Worm (Caenorhabditis elegans) whole organism, young adult: ENCODE results near the gene ZK1127.12.

ENCODE experiments used
- D2030.7 ChIP-seq: fragments of 200-800 bp; sonication (Bioruptor generic); IDR thresholded peaks from 2 replicates; pipeline ENCODE4 v1.3.6; 2022; ENCODE audit warnings: missing genetic modification reagents, missing genetic modification characterization, missing compliant biosample characterization
- F33H1.4 ChIP-seq: fragments of 200-800 bp; sonication (Bioruptor generic); IDR thresholded peaks from 2 replicates; pipeline ENCODE4 v1.3.6; 2022; ENCODE audit warnings: missing genetic modification reagents, missing genetic modification characterization, missing compliant biosample characterization
- F52B5.7 ChIP-seq: sonication (generic microtip); optimal IDR thresholded peaks from 2 replicates; lab custom pipeline; 2016; ENCODE audit warnings: mild to moderate bottlenecking, missing genetic modification characterization, missing compliant biosample characterization
- F57C9.4 ChIP-seq: sonication (generic microtip); optimal IDR thresholded peaks from 2 replicates; lab custom pipeline; 2017; ENCODE audit warnings: mild to moderate bottlenecking, missing genetic modification characterization, missing compliant biosample characterization
- Y95B8A.8 ChIP-seq: fragments of 200-800 bp; sonication (Bioruptor generic); IDR thresholded peaks from 2 replicates; pipeline ENCODE4 v1.3.6; 2022; ENCODE audit warnings: missing genetic modification reagents, missing genetic modification characterization, missing compliant biosample characterization
- ZK185.1 ChIP-seq: sonication (generic microtip); optimal IDR thresholded peaks from 2 replicates; lab custom pipeline; 2016; ENCODE audit warnings: mild to moderate bottlenecking, missing genetic modification characterization, missing compliant biosample characterization; ENCODE audit not compliant: poor library complexity, severe bottlenecking
- ama-1 ChIP-seq, 3 experiments: fragments of 150-350 bp in 1 of 3; sonication (generic microtip) in 2 of 3; optimal IDR thresholded peaks; 2 replicates each; lab custom pipeline; 2014 to 2018; ENCODE audit warnings: missing biosample characterization in 2 of 3, missing genetic modification characterization in 2 of 3, missing genetic modification reagents in 2 of 3
- attf-5 ChIP-seq: fragments of 200-800 bp; sonication (Bioruptor generic); optimal IDR thresholded peaks from 2 replicates; lab custom pipeline; 2018; ENCODE audit warnings: mild to moderate bottlenecking, missing genetic modification characterization, missing compliant biosample characterization
- bed-2 ChIP-seq: fragments of 200-800 bp; sonication (Bioruptor generic); IDR thresholded peaks from 2 replicates; pipeline ENCODE4 v1.3.6; 2022; ENCODE audit warnings: missing genetic modification reagents, missing genetic modification characterization, missing compliant biosample characterization
- cebp-1 ChIP-seq, 2 experiments: fragments of 200-800 bp in 1 of 2; sonication (Bioruptor generic) in 1 of 2; sonication (generic microtip) in 1 of 2; IDR thresholded peaks in 1 of 2; optimal IDR thresholded peaks in 1 of 2; 2 replicates each; pipeline versions ENCODE4 v1.3.6 to Lab custom; 2017 to 2022; ENCODE audit warnings: missing compliant biosample characterization in 2 of 2, missing genetic modification characterization in 2 of 2, mild to moderate bottlenecking in 1 of 2, missing genetic modification reagents in 1 of 2, moderate library complexity in 1 of 2
- ceh-27 ChIP-seq: fragments of 200-800 bp; sonication (Bioruptor generic); optimal IDR thresholded peaks from 2 replicates; lab custom pipeline; 2018; ENCODE audit warnings: mild to moderate bottlenecking, missing genetic modification characterization, moderate library complexity, missing compliant biosample characterization
- ceh-58 ChIP-seq: fragments of 200-800 bp; sonication (Bioruptor generic); IDR thresholded peaks from 2 replicates; pipeline ENCODE4 v1.3.6; 2022; ENCODE audit warnings: missing genetic modification characterization, missing compliant biosample characterization
- ceh-91 ChIP-seq: fragments of 200-800 bp; sonication (Bioruptor generic); IDR thresholded peaks from 2 replicates; pipeline ENCODE4 v1.3.6; 2022; ENCODE audit warnings: missing genetic modification reagents, missing genetic modification characterization, missing compliant biosample characterization
- die-1 ChIP-seq: sonication (generic microtip); optimal IDR thresholded peaks from 2 replicates; lab custom pipeline; 2016; ENCODE audit warnings: missing genotype, mild to moderate bottlenecking, missing genetic modification characterization, missing compliant biosample characterization
- dox-1 ChIP-seq: fragments of 200-800 bp; sonication (Bioruptor generic); IDR thresholded peaks from 2 replicates; pipeline ENCODE4 v1.3.6; 2022; ENCODE audit warnings: missing genetic modification reagents, missing genetic modification characterization, missing compliant biosample characterization
- dpff-1 ChIP-seq: sonication (generic microtip); optimal IDR thresholded peaks from 2 replicates; lab custom pipeline; 2017; ENCODE audit warnings: mild to moderate bottlenecking, missing genetic modification characterization, missing compliant biosample characterization
- dpl-1 ChIP-seq: fragments of 150-350 bp; optimal IDR thresholded peaks from 2 replicates; lab custom pipeline; 2014; ENCODE audit warnings: missing biosample characterization, missing genetic modification reagents, missing genetic modification characterization
- efl-1 ChIP-seq: fragments of 150-350 bp; optimal IDR thresholded peaks from 2 replicates; lab custom pipeline; 2014; ENCODE audit warnings: missing biosample characterization, missing genetic modification reagents, missing genetic modification characterization
- egl-18 ChIP-seq: fragments of 200-800 bp; sonication (Bioruptor generic); IDR thresholded peaks from 2 replicates; pipeline ENCODE4 v1.3.6; 2022; ENCODE audit warnings: missing genetic modification reagents, missing genetic modification characterization, missing compliant biosample characterization
- egl-44 ChIP-seq: fragments of 200-800 bp; sonication (Bioruptor generic); IDR thresholded peaks from 2 replicates; pipeline ENCODE4 v1.3.6; 2022; ENCODE audit warnings: missing genetic modification reagents, missing genetic modification characterization, missing compliant biosample characterization
- egrh-3 ChIP-seq: fragments of 200-800 bp; sonication (Bioruptor generic); IDR thresholded peaks from 2 replicates; pipeline ENCODE4 v1.3.6; 2022; ENCODE audit warnings: missing genetic modification reagents, missing genetic modification characterization, missing compliant biosample characterization
- gei-17 ChIP-seq: fragments of 200-800 bp; sonication (Bioruptor generic); optimal IDR thresholded peaks from 2 replicates; lab custom pipeline; 2018; ENCODE audit warnings: mild to moderate bottlenecking, missing genetic modification characterization, missing compliant biosample characterization
- hmg-1.2 ChIP-seq: fragments of 200-800 bp; sonication (Bioruptor generic); IDR thresholded peaks from 2 replicates; pipeline ENCODE4 v1.3.6; 2022; ENCODE audit warnings: missing genetic modification reagents, missing genetic modification characterization, missing compliant biosample characterization
- hsf-1 ChIP-seq: fragments of 200-800 bp; sonication (Bioruptor generic); IDR thresholded peaks from 2 replicates; pipeline ENCODE4 v1.3.6; 2022; ENCODE audit warnings: missing genetic modification reagents, missing genetic modification characterization, missing compliant biosample characterization
- lin-35 ChIP-seq, 3 experiments: fragments of 150-350 bp in 2 of 3; sonication (generic microtip) in 1 of 3; optimal IDR thresholded peaks; 2 replicates each; lab custom pipeline; 2014 to 2018; ENCODE audit warnings: missing biosample characterization in 3 of 3, missing genetic modification characterization in 3 of 3, missing genetic modification reagents in 3 of 3
- lin-54 ChIP-seq: fragments of 200-800 bp; sonication (Bioruptor generic); optimal IDR thresholded peaks from 2 replicates; lab custom pipeline; 2018; ENCODE audit warnings: mild to moderate bottlenecking, missing genetic modification characterization, missing compliant biosample characterization
- lsl-1 ChIP-seq: fragments of 200-800 bp; sonication (Bioruptor generic); optimal IDR thresholded peaks from 2 replicates; lab custom pipeline; 2018; ENCODE audit warnings: mild to moderate bottlenecking, missing genetic modification characterization, moderate library complexity, missing compliant biosample characterization
- lsy-27 ChIP-seq: sonication (generic microtip); optimal IDR thresholded peaks from 2 replicates; lab custom pipeline; 2017; ENCODE audit warnings: missing genetic modification characterization, mild to moderate bottlenecking, missing compliant biosample characterization, antibody characterized with exemption, missing genotype, borderline replicate concordance; ENCODE audit not compliant: insufficient read depth
- madf-3 ChIP-seq: fragments of 200-800 bp; sonication (Bioruptor generic); IDR thresholded peaks from 2 replicates; pipeline ENCODE4 v1.3.6; 2022; ENCODE audit warnings: missing genetic modification reagents, missing genetic modification characterization, missing compliant biosample characterization
- madf-6 ChIP-seq: fragments of 200-800 bp; sonication (Bioruptor generic); IDR thresholded peaks from 2 replicates; pipeline ENCODE4 v1.3.6; 2022; ENCODE audit warnings: missing genetic modification reagents, missing genetic modification characterization, missing compliant biosample characterization
- madf-8 ChIP-seq: fragments of 200-800 bp; sonication (Bioruptor generic); conservative IDR thresholded peaks from 2 replicates; pipeline ENCODE4 v1.3.6; 2022; ENCODE audit warnings: missing genetic modification reagents, missing genetic modification characterization, missing compliant biosample characterization
- mcd-1 ChIP-seq: fragments of 200-800 bp; sonication (Bioruptor generic); IDR thresholded peaks from 2 replicates; pipeline ENCODE4 v1.3.6; 2022; ENCODE audit warnings: missing genetic modification reagents, missing genetic modification characterization, missing compliant biosample characterization
- nhr-80 ChIP-seq: sonication (generic microtip); optimal IDR thresholded peaks from 2 replicates; lab custom pipeline; 2016; ENCODE audit warnings: missing genetic modification characterization, missing compliant biosample characterization
- repo-1 ChIP-seq: sonication (generic microtip); optimal IDR thresholded peaks from 2 replicates; lab custom pipeline; 2017; ENCODE audit warnings: mild to moderate bottlenecking, missing genetic modification characterization, missing compliant biosample characterization
- snpc-1.1 ChIP-seq: sonication (generic microtip); optimal IDR thresholded peaks from 2 replicates; lab custom pipeline; 2017; ENCODE audit warnings: missing genetic modification characterization, mild to moderate bottlenecking, missing compliant biosample characterization, antibody characterized with exemption, moderate library complexity, missing genotype, missing genetic modification reagents; ENCODE audit not compliant: insufficient read depth
- snpc-1.3 ChIP-seq: sonication (generic microtip); optimal IDR thresholded peaks from 2 replicates; lab custom pipeline; 2017; ENCODE audit warnings: missing genetic modification characterization, mild to moderate bottlenecking, missing compliant biosample characterization, antibody characterized with exemption, moderate library complexity, missing genotype, missing genetic modification reagents; ENCODE audit not compliant: insufficient read depth
- snpc-3.4 ChIP-seq: sonication (generic microtip); optimal IDR thresholded peaks from 2 replicates; lab custom pipeline; 2017; ENCODE audit warnings: missing genetic modification characterization, mild to moderate bottlenecking, missing compliant biosample characterization, antibody characterized with exemption, moderate library complexity, missing genotype, missing genetic modification reagents
- snpc-4 ChIP-seq, 5 experiments: fragments of 150-350 bp in 1 of 5; sonication (generic microtip) in 4 of 5; optimal IDR thresholded peaks; 2 replicates each; lab custom pipeline; 2014 to 2018; ENCODE audit warnings: missing genetic modification characterization in 5 of 5, missing biosample characterization in 3 of 5, antibody characterized with exemption in 2 of 5, mild to moderate bottlenecking in 2 of 5, missing compliant biosample characterization in 2 of 5, missing genotype in 2 of 5, moderate library complexity in 2 of 5, missing genetic modification reagents in 1 of 5
- tbp1 ChIP-seq: fragments of 200-800 bp; sonication (Bioruptor generic); optimal IDR thresholded peaks from 2 replicates; lab custom pipeline; 2018; ENCODE audit warnings: mild to moderate bottlenecking, missing genetic modification characterization, missing compliant biosample characterization
- zfh-2 ChIP-seq: fragments of 200-800 bp; sonication (Bioruptor generic); conservative IDR thresholded peaks from 2 replicates; pipeline ENCODE4 v1.3.6; 2022; ENCODE audit warnings: missing genetic modification reagents, missing genetic modification characterization, missing compliant biosample characterization
- ztf-22 ChIP-seq: fragments of 200-800 bp; sonication (Bioruptor generic); optimal IDR thresholded peaks from 2 replicates; lab custom pipeline; 2018; ENCODE audit warnings: mild to moderate bottlenecking, missing genetic modification characterization, moderate library complexity, missing compliant biosample characterization

Gene ZK1127.12

DNA sequence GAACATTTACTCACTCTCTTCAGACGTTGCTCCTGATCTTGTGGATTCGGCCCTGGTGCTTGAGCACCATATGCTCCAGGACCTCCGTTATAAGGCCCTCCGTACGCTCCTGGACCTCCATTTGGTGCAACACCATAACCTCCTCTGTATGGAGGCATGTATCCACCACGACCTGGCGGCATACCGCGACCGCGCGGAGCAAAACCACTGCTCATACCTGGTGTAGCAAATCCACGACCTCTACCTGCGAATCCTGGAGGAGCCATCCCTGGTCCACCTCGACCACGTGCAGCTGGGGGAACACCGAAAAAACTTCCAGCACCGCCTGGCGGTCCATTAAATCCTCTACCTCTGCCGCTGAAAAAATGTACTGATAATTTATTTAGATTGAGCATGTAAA is 2.4 kb upstream of the ZK1127.12 start:
- TF ChIP-seq zfh-2 (GFP tag; lab: Robert Waterston, UW) (peak; percentile 77), die-1 (peak; percentile 13), egl-18 (GFP tag; lab: Robert Waterston, UW) (no peak), F52B5.7 (peak; percentile 27), madf-6 (0 out of 2 replicates have a peak, but pooled peaks have one; percentile 19), hsf-1 (GFP tag; lab: Robert Waterston, UW) (no peak; the same call in 1 of the 2 replicates), mcd-1 (GFP tag; lab: Robert Waterston, UW) (0 out of 2 replicates have a peak, but pooled peaks have one; percentile 33), egrh-3 (GFP tag; lab: Robert Waterston, UW) (peak; percentile 47; the same call in 1 of the 2 replicates)
- TF ChIP-seq, all 124 proteins: peak for 6

DNA sequence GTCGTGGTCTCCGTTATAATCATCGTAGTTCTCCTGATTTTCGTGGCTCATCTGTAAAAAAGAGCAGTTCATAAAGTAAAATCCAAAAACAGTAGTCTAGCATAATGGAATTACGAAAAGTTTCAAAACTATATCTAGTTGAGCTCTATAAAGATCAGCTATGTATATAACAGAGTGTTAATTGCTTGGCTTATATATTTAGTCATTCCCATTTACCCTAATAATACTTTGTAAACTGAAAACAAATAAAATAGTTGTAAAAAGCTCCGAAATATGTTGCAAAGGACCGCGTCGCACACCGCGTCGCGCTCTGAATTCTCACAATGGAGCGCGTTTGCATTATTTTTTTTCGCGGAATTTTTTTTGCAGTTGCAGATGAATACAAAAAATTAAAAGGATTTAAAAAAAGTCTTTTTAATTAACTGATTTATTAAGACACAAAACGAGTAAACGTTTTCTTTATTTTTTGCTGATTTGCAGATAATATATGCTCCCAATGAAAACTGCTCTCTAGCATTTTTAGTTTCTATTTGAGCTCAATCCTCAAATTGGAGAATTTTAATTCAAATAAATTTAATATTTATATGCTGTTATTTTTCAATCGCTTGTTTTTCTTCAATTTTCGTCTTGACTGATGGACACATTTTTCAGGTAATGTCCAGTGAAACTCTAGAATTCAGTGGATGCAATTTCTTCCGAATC is 1.7 kb upstream of the ZK1127.12 start, which contains the start of the genes tcer-1 and ZK1127.5:
Gene tcer-1 (minus strand): TSS at position 51 of the 702 bp plus-strand sequence.
Gene ZK1127.5 (plus strand): TSS at position 652 of the 702 bp plus-strand sequence.
- TF ChIP-seq lin-54 (GFP tag; lab: Kevin White, UChicago) (peak; percentile 60), egl-44 (GFP tag; lab: Robert Waterston, UW) (no peak), madf-8 (GFP tag; lab: Robert Waterston, UW) (peak; percentile 60), egl-18 (GFP tag; lab: Robert Waterston, UW) (no peak), ceh-27 (no peak), dpl-1 (GFP tag; lab: Kevin White, UChicago) (peak; percentile 63), madf-3 (GFP tag; lab: Robert Waterston, UW) (peak; percentile 95), hmg-1.2 (GFP tag; lab: Robert Waterston, UW) (peak; percentile 39; the same call in 1 of the 2 replicates), dox-1 (GFP tag; lab: Robert Waterston, UW) (peak; percentile 79), mcd-1 (GFP tag; lab: Robert Waterston, UW) (peak; percentile 94), attf-5 (GFP tag; lab: Kevin White, UChicago) (peak; percentile 69), snpc-1.3 (peak; percentile 56), F33H1.4 (GFP tag; lab: Robert Waterston, UW) (0 out of 2 replicates have a peak, but pooled peaks have one; percentile 44), cebp-1 (GFP tag; IDR thresholded peaks at IDR 0.05; lab: Robert Waterston, UW) (no peak), cebp-1 (tag; optimal IDR thresholded peaks at IDR 0.05; lab: Kevin White, UChicago) (peak; percentile 1), dpff-1 (tag; lab: Kevin White, UChicago) (no peak), lsy-27 (tag; lab: Kevin White, UChicago) (no peak), ama-1 (optimal IDR thresholded peaks at IDR 0.05; lab: Kevin White, UChicago) (no peak), ama-1 (GFP tag; optimal IDR thresholded peaks at IDR 0.05; lab: Kevin White, UChicago) (no peak), snpc-4 (GFP tag; optimal IDR thresholded peaks at IDR 0.05; lab: Kevin White, UChicago) (no peak), snpc-4 (tag; optimal IDR thresholded peaks at IDR 0.05; lab: Kevin White, UChicago) (peak in 3 of 4 experiments; percentile 8 to 16 (median 13)), ztf-22 (no peak), F57C9.4 (tag; lab: Kevin White, UChicago) (no peak), lin-35 (GFP tag; optimal IDR thresholded peaks at IDR 0.05; lab: Kevin White, UChicago) (peak in 1 of 3 experiments; percentile 57), ZK185.1 (tag; lab: Kevin White, UChicago) (no peak), D2030.7 (GFP tag; lab: Robert Waterston, UW) (0 out of 2 replicates have a peak, but pooled peaks have one; percentile 13), lsl-1 (GFP tag; lab: Kevin White, UChicago) (peak; percentile 65), gei-17 (GFP tag; lab: Kevin White, UChicago) (no peak), efl-1 (peak; percentile 87), Y95B8A.8 (GFP tag; lab: Robert Waterston, UW) (no peak), snpc-3.4 (tag; lab: Kevin White, UChicago) (peak; percentile 47), repo-1 (tag; lab: Kevin White, UChicago) (no peak), ceh-58 (GFP tag; lab: Robert Waterston, UW) (no peak), bed-2 (GFP tag; lab: Robert Waterston, UW) (no peak), tbp1 (GFP tag; lab: Kevin White, UChicago) (peak; percentile 26), nhr-80 (tag; lab: Kevin White, UChicago) (peak; percentile 1), madf-6 (peak; percentile 69), ceh-91 (GFP tag; lab: Robert Waterston, UW) (peak; percentile 57; the same call in 1 of the 2 replicates), snpc-1.1 (tag; lab: Kevin White, UChicago) (peak; percentile 31), egrh-3 (GFP tag; lab: Robert Waterston, UW) (no peak)
